Worm (Caenorhabditis elegans) whole organism, late embryonic: Measurements from ENCODE around the gene nhr-88.

Source experiments
- ama-1 ChIP-seq: fragments of 150-350 bp; optimal IDR thresholded peaks from 2 replicates; lab custom pipeline; 2014
- ceh-24 ChIP-seq: sonication (generic microtip); optimal IDR thresholded peaks from 2 replicates; lab custom pipeline; 2016; ENCODE audit warnings: mild to moderate bottlenecking, missing genetic modification characterization, missing compliant biosample characterization
- ceh-30 ChIP-seq: fragments of 150-350 bp; optimal IDR thresholded peaks from 2 replicates; lab custom pipeline; 2014; ENCODE audit warnings: missing biosample characterization, missing genetic modification characterization
- dmd-4 ChIP-seq: sonication (generic microtip); optimal IDR thresholded peaks from 2 replicates; lab custom pipeline; 2016; ENCODE audit warnings: borderline replicate concordance, missing genetic modification characterization, missing compliant biosample characterization
- hlh-30 ChIP-seq: sonication (generic microtip); optimal IDR thresholded peaks from 2 replicates; lab custom pipeline; 2017; ENCODE audit warnings: antibody characterized with exemption, missing genetic modification characterization, missing compliant biosample characterization; ENCODE audit not compliant: insufficient read depth
- nhr-11 ChIP-seq: fragments of 150-350 bp; optimal IDR thresholded peaks from 2 replicates; lab custom pipeline; 2014; ENCODE audit warnings: missing biosample characterization, missing genetic modification characterization
- pag-3 ChIP-seq: sonication (generic microtip); optimal IDR thresholded peaks from 2 replicates; lab custom pipeline; 2016; ENCODE audit warnings: missing compliant biosample characterization, missing genetic modification characterization, borderline replicate concordance
- unc-86 ChIP-seq: sonication (generic microtip); optimal IDR thresholded peaks from 2 replicates; lab custom pipeline; 2016; ENCODE audit warnings: missing genetic modification characterization, missing compliant biosample characterization

ce11 chrII:2955656-2956115 is 20.8 kb upstream of the nhr-88 start, which contains the start of gene irld-48:
- TF ChIP-seq ama-1 (no peak), ceh-24 (tag; lab: Kevin White, UChicago) (no peak), pag-3 (tag; lab: Kevin White, UChicago) (no peak), ceh-30 (tag; lab: Kevin White, UChicago) (no peak), hlh-30 (tag; lab: Kevin White, UChicago) (no peak), nhr-11 (no peak), unc-86 (no peak), dmd-4 (tag; lab: Kevin White, UChicago) (no peak)
